Worm (Caenorhabditis elegans) whole organism, L2 larva: ENCODE measurements around the gene str-185.

Source experiments
- nhr-11 ChIP-seq: fragments of 150-350 bp; optimal IDR thresholded peaks from 2 replicates; lab custom pipeline; 2014; ENCODE audit warnings: missing biosample characterization, missing genetic modification characterization
- nhr-21 ChIP-seq: fragments of 150-350 bp; optimal IDR thresholded peaks from 2 replicates; lab custom pipeline; 2014; ENCODE audit warnings: missing biosample characterization, missing genetic modification characterization
- zag-1 ChIP-seq: fragments of 150-350 bp; optimal IDR thresholded peaks from 2 replicates; lab custom pipeline; 2014; ENCODE audit warnings: missing biosample characterization, missing genetic modification characterization
- ztf-4 ChIP-seq: fragments of 150-350 bp; optimal IDR thresholded peaks from 2 replicates; lab custom pipeline; 2014; ENCODE audit warnings: missing biosample characterization, missing genetic modification characterization

DNA sequence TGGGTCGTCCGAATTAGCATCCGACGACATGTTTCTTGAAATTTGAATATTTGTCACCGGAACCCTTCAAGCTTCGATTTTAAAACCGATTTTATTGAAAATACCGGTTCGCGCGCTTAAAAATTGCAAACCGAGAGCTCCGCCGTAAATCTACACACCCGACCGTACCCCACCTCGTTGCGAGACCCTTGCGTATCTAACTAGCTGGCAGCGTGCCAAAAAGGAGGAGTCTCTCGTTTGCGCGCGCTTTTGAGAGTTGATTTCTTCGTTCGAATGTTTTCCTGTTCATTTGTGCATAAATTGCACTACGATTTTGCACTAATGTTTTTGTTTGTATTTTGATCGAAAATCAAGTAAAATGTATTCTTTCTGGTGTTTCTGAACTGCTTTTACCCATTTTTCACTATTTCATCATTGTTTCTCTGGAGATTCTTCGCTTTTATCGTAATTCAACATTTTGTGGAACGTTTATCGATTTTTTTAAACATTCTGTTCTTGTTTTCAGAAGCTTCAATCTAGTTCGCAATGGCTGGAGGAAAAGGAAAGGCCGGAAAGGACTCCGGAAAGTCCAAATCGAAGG lies 16.0 kb upstream of the str-185 start, which contains the start of the genes wapl-1 and htz-1:
- TF ChIP-seq zag-1 (tag; lab: Kevin White, UChicago) (peak; percentile 82), ztf-4 (tag; lab: Kevin White, UChicago) (peak; percentile 96), nhr-11 (tag; lab: Kevin White, UChicago) (no peak), nhr-21 (tag; lab: Kevin White, UChicago) (peak; percentile 94)
